Worm (Caenorhabditis elegans): Measurements from ENCODE around the gene F01F1.14.

- TF ChIP-seq ztf-23 (GFP tag; IDR thresholded peaks at IDR 0.05) (no peak), tab-1 (GFP tag; IDR thresholded peaks at IDR 0.05) (no peak), med-1 (GFP tag; optimal IDR thresholded peaks at IDR 0.05; ENCODE audit: insufficient read depth) (no peak)
These were observed 43.0 kb upstream of the F01F1.14 start, which contains the start of the genes dnc-2 and bcl-7 for ce11 chrIII:5925724-5926123.

Data from whole organism, midembryonic.